Fruit fly (Drosophila melanogaster) Kc167 (cell line): Measurements from ENCODE around the gene Had1.

Experiments used
- Myc ChIP-seq: fragments of >200 bp; optimal IDR thresholded peaks from 2 replicates; lab custom pipeline; 2017; ENCODE audit warnings: missing external identifiers
- Sin3A ChIP-seq: fragments of >200 bp; optimal IDR thresholded peaks from 2 replicates; lab custom pipeline; 2018; ENCODE audit warnings: missing external identifiers
- h ChIP-seq: fragments of >200 bp; optimal IDR thresholded peaks from 3 replicates; lab custom pipeline; 2018; ENCODE audit warnings: missing external identifiers
- insv ChIP-seq: fragments of >200 bp; optimal IDR thresholded peaks from 3 replicates; lab custom pipeline; 2018; ENCODE audit warnings: missing external identifiers
- psq ChIP-seq: fragments of >200 bp; optimal IDR thresholded peaks from 2 replicates; lab custom pipeline; 2017; ENCODE audit warnings: missing external identifiers
- ttk ChIP-seq: sonication (Bioruptor generic); optimal IDR thresholded peaks from 2 replicates; lab custom pipeline; 2017; ENCODE audit warnings: missing external identifiers

Gene Had1

dm6 chrX:16320197-16320921 lies 11.9 kb upstream of the Had1 start, which contains the start of gene Cyp1:
Cyp1 (minus strand) TSS chrX:16320370.
- TF ChIP-seq ttk (lab: Kevin White, UChicago) (no peak), Myc (lab: Kevin White, UChicago) (no peak), psq (lab: Kevin White, UChicago) (no peak), insv (no peak), Sin3A (lab: Kevin White, UChicago) (no peak), h (lab: Kevin White, UChicago) (no peak)

- TF ChIP-seq psq (lab: Kevin White, UChicago) (no peak), Sin3A (lab: Kevin White, UChicago) (no peak), insv (no peak), Myc (lab: Kevin White, UChicago) (no peak), h (lab: Kevin White, UChicago) (no peak), ttk (lab: Kevin White, UChicago) (no peak)
Measured at dm6 chrX:16319558-16319924, 11.1 kb upstream of the Had1 start.

dm6 chrX:16318858-16319557 lies 10.5 kb upstream of the Had1 start:
- TF ChIP-seq Myc (lab: Kevin White, UChicago) (no peak), Sin3A (lab: Kevin White, UChicago) (no peak), psq (lab: Kevin White, UChicago) (no peak), insv (no peak), ttk (lab: Kevin White, UChicago) (no peak), h (lab: Kevin White, UChicago) (no peak)

dm6 chrX:16313078-16313875 lies 4.8 kb upstream of the Had1 start, which contains the start of the genes CG9915 and SWIP:
CG9915 (minus strand) TSS chrX:16313138.
SWIP (plus strand) TSS chrX:16313709.
- no peak for TF ChIP-seq psq (lab: Kevin White, UChicago)
- TF ChIP-seq h (lab: Kevin White, UChicago): no peak
- no peak for TF ChIP-seq ttk (lab: Kevin White, UChicago)
- TF ChIP-seq Sin3A (lab: Kevin White, UChicago): no peak
- no peak for TF ChIP-seq Myc (lab: Kevin White, UChicago)
- no peak for TF ChIP-seq insv

dm6 chrX:16309764-16310163 lies 1.3 kb upstream of the Had1 start:
- TF ChIP-seq insv (no peak), Myc (lab: Kevin White, UChicago) (no peak), Sin3A (lab: Kevin White, UChicago) (no peak), psq (lab: Kevin White, UChicago) (no peak), ttk (lab: Kevin White, UChicago) (no peak), h (lab: Kevin White, UChicago) (no peak)

- TF ChIP-seq psq (lab: Kevin White, UChicago) (no peak), Sin3A (lab: Kevin White, UChicago) (no peak), ttk (lab: Kevin White, UChicago) (no peak), h (lab: Kevin White, UChicago) (no peak), Myc (lab: Kevin White, UChicago) (no peak), insv (no peak)
Measured at dm6 chrX:16308953-16309352, 486 bp upstream of the Had1 start.

dm6 chrX:16303636-16304035 lies 4.8 kb downstream of the Had1 start, which contains the start of gene CG3679:
CG3679 (plus strand) TSS chrX:16303870.
- TF ChIP-seq psq (lab: Kevin White, UChicago): no peak
- no peak for TF ChIP-seq insv
- TF ChIP-seq h (lab: Kevin White, UChicago): no peak
- no peak for TF ChIP-seq Sin3A (lab: Kevin White, UChicago)
- TF ChIP-seq Myc (lab: Kevin White, UChicago): no peak
- TF ChIP-seq ttk (lab: Kevin White, UChicago): no peak

- TF ChIP-seq psq (lab: Kevin White, UChicago) (no peak), Myc (lab: Kevin White, UChicago) (no peak), insv (no peak), Sin3A (lab: Kevin White, UChicago) (no peak), h (lab: Kevin White, UChicago) (no peak), ttk (lab: Kevin White, UChicago) (no peak)
Measured at dm6 chrX:16297618-16298017, 10.8 kb downstream of the Had1 start, which contains the start of gene ERp44. ERp44 (minus strand) TSS chrX:16297718.

dm6 chrX:16296423-16297292 lies 11.8 kb downstream of the Had1 start, which contains the start of gene CG3632:
CG3632 (plus strand) TSS chrX:16296671.
- TF ChIP-seq h (lab: Kevin White, UChicago) (no peak), psq (lab: Kevin White, UChicago) (no peak), insv (no peak), Sin3A (lab: Kevin White, UChicago) (no peak), ttk (lab: Kevin White, UChicago) (no peak), Myc (lab: Kevin White, UChicago) (no peak)

dm6 chrX:16292646-16293045 lies 15.8 kb downstream of the Had1 start:
- TF ChIP-seq psq (lab: Kevin White, UChicago): no peak
- no peak for TF ChIP-seq insv
- no peak for TF ChIP-seq ttk (lab: Kevin White, UChicago)
- no peak for TF ChIP-seq h (lab: Kevin White, UChicago)
- no peak for TF ChIP-seq Sin3A (lab: Kevin White, UChicago)
- no peak for TF ChIP-seq Myc (lab: Kevin White, UChicago)
